Fruit fly (Drosophila melanogaster) ovary, adult (tissue): ENCODE measurements around the gene CG15043.

Experiments
- CG17801 ChIP-seq: fragments of 200-800 bp; optimal IDR thresholded peaks from 2 replicates; lab custom pipeline; 2019; ENCODE audit warnings: missing biosample characterization, mild to moderate bottlenecking, missing genetic modification characterization, moderate library complexity; ENCODE audit not compliant: partially characterized antibody

The CG15043 gene

DNA sequence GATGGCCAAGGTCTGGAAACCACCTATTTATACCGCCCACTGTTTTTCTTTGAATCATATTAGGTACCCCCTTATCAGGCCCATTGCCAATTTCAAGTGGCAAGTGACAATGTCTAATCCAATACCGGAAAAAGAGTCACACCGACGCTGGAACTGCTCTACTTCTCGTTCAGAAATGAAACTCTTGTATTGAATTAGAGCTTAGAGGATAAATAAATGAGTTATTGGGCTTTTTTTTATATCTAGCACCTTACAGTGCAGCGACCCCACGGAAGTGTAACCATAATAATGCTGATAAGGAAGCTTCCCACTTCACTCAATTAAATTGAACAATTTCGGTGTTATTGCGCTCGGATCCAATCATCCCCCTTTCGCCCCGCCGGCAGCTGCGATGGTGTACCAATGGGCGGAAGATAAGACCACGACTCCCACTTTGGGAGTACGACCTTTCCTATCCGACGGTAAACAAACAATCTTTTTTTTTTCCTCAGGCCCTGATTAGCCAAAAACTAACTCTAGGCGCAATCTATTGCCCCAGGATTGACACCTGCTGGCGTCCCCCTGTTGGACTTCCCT, at the start of gene CG15043:
Gene CG15043 (minus strand): TSS at position 4 of the 576 bp plus-strand sequence.
- no peak for TF ChIP-seq CG17801 (GFP tag; lab: Kevin White, UChicago)

DNA sequence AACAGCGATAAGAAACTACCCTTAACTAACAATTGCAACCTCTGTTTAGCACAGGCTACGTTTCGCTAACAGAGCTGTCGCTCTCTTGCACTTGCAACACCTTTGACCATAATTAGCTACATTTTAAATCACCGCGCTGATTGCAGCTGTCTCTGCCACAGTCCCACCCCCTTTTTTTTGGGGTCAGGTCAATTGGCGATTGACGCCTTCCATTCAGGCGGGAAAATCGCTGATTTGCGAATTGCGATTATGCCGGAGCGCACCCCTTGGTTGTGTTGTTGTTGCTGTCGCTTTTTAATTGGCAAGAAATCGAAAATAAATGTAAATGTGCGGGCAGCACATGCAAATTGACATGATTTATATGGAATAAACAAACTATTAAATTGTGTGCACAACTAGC, 49.4 kb upstream of the CG15043 start:
- no peak for TF ChIP-seq CG17801 (GFP tag; lab: Kevin White, UChicago)

DNA sequence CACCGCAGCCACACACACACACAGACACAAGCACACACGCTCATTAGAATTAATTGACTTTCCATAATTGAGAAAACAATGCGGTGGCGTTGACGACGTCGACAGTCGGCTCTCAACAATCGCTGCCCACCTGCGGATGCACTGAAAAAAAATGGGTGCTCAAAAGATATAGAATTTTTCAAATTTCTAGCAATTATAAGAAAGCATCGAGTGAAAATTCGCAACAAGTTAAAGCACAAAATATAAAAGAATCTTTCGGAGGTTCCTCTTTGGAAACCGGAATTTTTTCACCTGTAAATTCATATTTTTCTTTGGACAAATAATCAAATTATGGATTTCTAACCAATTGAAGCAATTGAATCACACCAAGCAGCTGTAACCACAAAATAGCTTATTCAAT, 47.9 kb upstream of the CG15043 start:
- TF ChIP-seq CG17801 (GFP tag; lab: Kevin White, UChicago), result no peak

dm6 chrX:18540268-18540667, 46.3 kb upstream of the CG15043 start:
- TF ChIP-seq CG17801 (GFP tag; lab: Kevin White, UChicago), result no peak

- no peak for TF ChIP-seq CG17801 (GFP tag; lab: Kevin White, UChicago)
Measured at dm6 chrX:18538204-18538864, 44.4 kb upstream of the CG15043 start.

- no peak for TF ChIP-seq CG17801 (GFP tag; lab: Kevin White, UChicago)
Measured at dm6 chrX:18537066-18537759, 43.2 kb upstream of the CG15043 start.

dm6 chrX:18534393-18534792, 40.4 kb upstream of the CG15043 start:
- no peak for TF ChIP-seq CG17801 (GFP tag; lab: Kevin White, UChicago)

DNA sequence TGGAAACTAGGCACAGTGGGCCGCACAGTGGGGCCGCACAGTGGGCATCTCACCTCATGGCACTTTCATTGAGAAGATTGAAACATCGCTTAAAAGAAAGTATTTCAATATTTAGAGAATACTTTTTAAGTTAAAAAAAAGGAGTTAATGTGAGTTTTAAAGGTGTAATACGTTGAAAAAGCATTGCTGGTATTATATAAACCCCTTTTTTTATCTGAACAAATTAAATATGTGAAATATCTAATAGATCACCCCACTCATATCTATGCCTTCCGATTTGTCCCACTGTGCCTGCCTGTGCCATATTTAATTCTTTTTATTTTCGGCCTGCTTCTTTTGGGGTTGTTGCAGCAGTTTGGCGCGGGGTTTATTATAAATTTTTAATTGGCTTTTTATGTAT, 39.3 kb upstream of the CG15043 start:
- TF ChIP-seq CG17801 (GFP tag; lab: Kevin White, UChicago), result no peak

- TF ChIP-seq CG17801 (GFP tag; lab: Kevin White, UChicago), result no peak
Measured at dm6 chrX:18528166-18528733, 34.3 kb upstream of the CG15043 start, which contains the start of the genes CG15042 and CG15047. Gene CG15042 (minus strand): TSS chrX:18528266. Gene CG15047 (plus strand): TSS chrX:18528683.

- TF ChIP-seq CG17801 (GFP tag; lab: Kevin White, UChicago), result no peak
Measured at dm6 chrX:18524594-18525266, 30.8 kb upstream of the CG15043 start.

DNA sequence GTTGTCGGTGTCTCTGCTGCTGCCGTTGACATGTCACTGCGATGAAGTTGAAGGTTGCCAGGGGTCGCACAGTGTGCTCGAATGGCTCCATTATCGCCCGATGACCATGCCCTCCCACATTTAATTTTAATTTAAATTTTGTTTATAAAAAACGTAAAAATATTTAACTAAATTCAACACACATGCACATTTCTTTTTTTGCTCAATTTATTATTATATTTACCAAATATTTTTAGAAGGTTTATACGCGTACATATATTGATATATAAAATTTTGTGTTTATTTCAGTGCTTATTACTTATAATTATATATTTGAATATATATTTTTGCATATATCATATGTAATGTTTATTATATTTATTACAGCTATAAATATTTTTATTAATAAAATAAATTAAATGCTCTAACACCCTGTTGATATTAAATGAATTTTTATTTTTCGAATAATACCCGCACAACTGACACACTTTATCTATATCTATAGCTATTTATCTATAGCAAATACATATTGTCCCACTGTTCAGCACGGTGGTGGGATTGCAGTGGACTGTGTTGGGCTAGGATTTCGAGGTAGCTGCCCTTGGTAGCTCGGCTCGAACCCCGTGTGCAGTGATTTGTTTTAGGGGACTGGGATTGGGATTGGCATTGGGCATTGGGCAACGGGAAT, 29.3 kb upstream of the CG15043 start:
- no peak for TF ChIP-seq CG17801 (GFP tag; lab: Kevin White, UChicago)

DNA sequence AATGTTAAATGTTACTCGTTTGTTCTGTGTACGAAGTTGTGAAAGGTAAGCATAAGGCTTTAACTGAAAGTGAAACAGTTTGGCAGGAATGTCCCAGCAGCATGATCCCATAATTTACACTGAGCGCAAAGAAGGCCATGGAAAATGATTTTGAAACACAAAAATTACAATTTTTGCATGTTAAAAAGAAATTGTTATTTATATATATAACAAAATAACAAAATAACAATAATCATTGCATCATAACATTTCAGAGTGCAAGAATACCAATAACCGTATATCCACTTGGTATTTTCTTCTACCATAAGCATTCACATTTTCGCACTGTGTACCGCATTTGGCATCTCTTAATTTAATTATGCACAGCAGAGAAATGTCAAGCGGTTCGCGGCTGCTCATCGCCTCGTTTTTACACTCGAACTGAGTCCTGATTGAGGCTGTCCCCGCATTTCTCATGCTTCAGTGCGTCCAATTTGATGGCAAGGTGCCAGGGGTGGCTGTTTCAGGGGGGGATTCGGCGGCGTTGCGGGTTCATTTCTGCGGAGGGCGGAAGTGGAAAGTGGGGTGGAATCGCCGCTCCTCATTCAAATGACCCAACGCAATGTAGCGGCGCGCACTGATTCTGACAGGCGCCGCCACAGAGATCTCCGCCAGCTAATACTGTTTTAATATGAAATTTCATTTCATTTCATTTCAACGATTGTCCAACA, 28.6 kb upstream of the CG15043 start, which contains the start of gene CG6481:
Gene CG6481 (minus strand): TSS at position 51 of the 710 bp plus-strand sequence.
- no peak for TF ChIP-seq CG17801 (GFP tag; lab: Kevin White, UChicago)

DNA sequence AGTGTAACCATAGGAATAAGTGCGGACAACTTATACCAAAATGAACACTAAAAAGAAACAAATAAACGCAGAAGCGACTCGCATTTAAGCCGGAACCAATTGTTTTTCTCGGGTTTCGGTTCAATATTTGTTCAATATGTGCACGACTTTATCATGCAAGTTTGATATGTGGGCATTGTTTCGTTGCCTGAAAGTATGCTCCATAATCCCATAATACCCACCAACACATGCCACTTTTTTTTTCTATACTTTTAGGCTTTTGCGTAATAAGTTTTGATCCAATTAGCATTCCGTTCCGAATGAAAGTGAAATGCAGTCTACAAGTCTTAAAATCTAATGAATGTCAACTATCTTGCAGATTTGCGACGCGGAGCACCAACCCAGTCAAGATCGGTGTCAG, 26.4 kb upstream of the CG15043 start:
- TF ChIP-seq CG17801 (GFP tag; lab: Kevin White, UChicago), result no peak

dm6 chrX:18517415-18517814, 23.4 kb upstream of the CG15043 start:
- no peak for TF ChIP-seq CG17801 (GFP tag; lab: Kevin White, UChicago)
